Worm (Caenorhabditis elegans) whole organism, L2 larva: ENCODE results near the gene R74.2.

Source experiments
- C34F6.9 ChIP-seq: fragments of 150-350 bp; optimal IDR thresholded peaks from 2 replicates; lab custom pipeline; 2014; ENCODE audit warnings: missing biosample characterization, missing genetic modification characterization
- F13H6.1 ChIP-seq: sonication (generic microtip); optimal IDR thresholded peaks from 2 replicates; lab custom pipeline; 2016; ENCODE audit warnings: missing genetic modification characterization, missing compliant biosample characterization
- R02D3.7 ChIP-seq: fragments of 150-350 bp; optimal IDR thresholded peaks from 2 replicates; lab custom pipeline; 2014; ENCODE audit warnings: missing biosample characterization, missing genetic modification characterization
- Y55F3AM.14 ChIP-seq: fragments of 200-800 bp; sonication (Bioruptor generic); optimal IDR thresholded peaks from 2 replicates; lab custom pipeline; 2018; ENCODE audit warnings: mild to moderate bottlenecking, missing genetic modification characterization, missing compliant biosample characterization
- ZK546.5 ChIP-seq: sonication (generic microtip); optimal IDR thresholded peaks from 2 replicates; lab custom pipeline; 2017; ENCODE audit warnings: missing biosample characterization, missing genetic modification characterization
- alr-1 ChIP-seq: fragments of 150-350 bp; optimal IDR thresholded peaks from 2 replicates; lab custom pipeline; 2014; ENCODE audit warnings: missing biosample characterization, missing genetic modification characterization
- aly-2 ChIP-seq: fragments of 150-350 bp; optimal IDR thresholded peaks from 2 replicates; lab custom pipeline; 2014; ENCODE audit warnings: missing biosample characterization, missing genetic modification characterization
- ama-1 ChIP-seq: fragments of 150-350 bp; optimal IDR thresholded peaks from 2 replicates; lab custom pipeline; 2018; ENCODE audit warnings: inconsistent platforms
- blmp-1 ChIP-seq: sonication (generic microtip); optimal IDR thresholded peaks from 2 replicates; lab custom pipeline; 2017; ENCODE audit warnings: missing genetic modification characterization, mild to moderate bottlenecking, missing compliant biosample characterization, antibody characterized with exemption, moderate library complexity; ENCODE audit not compliant: insufficient read depth
- ceh-16 ChIP-seq: fragments of 150-350 bp; optimal IDR thresholded peaks from 2 replicates; lab custom pipeline; 2014; ENCODE audit warnings: missing biosample characterization, missing genetic modification characterization
- ceh-82 ChIP-seq: fragments of 150-350 bp; optimal IDR thresholded peaks from 2 replicates; lab custom pipeline; 2014; ENCODE audit warnings: missing biosample characterization, missing genetic modification characterization
- crh-2 ChIP-seq: sonication (generic microtip); optimal IDR thresholded peaks from 2 replicates; lab custom pipeline; 2017; ENCODE audit warnings: missing biosample characterization, missing genetic modification characterization
- dmd-4 ChIP-seq: sonication (generic microtip); optimal IDR thresholded peaks from 2 replicates; lab custom pipeline; 2017; ENCODE audit warnings: missing biosample characterization, missing genetic modification characterization
- egl-27 ChIP-seq: sonication (generic microtip); optimal IDR thresholded peaks from 3 replicates; lab custom pipeline; 2017; ENCODE audit warnings: missing biosample characterization, missing genetic modification reagents, missing genetic modification characterization
- elt-1 ChIP-seq: fragments of 150-350 bp; optimal IDR thresholded peaks from 2 replicates; lab custom pipeline; 2014; ENCODE audit warnings: missing biosample characterization, missing genetic modification characterization
- elt-3 ChIP-seq: sonication (generic microtip); optimal IDR thresholded peaks from 2 replicates; lab custom pipeline; 2017; ENCODE audit warnings: missing biosample characterization, missing genetic modification characterization
- fos-1 ChIP-seq: fragments of 150-350 bp; optimal IDR thresholded peaks from 2 replicates; lab custom pipeline; 2014; ENCODE audit warnings: missing biosample characterization, missing genetic modification characterization
- gmeb-1 ChIP-seq: fragments of 150-350 bp; optimal IDR thresholded peaks from 2 replicates; lab custom pipeline; 2014; ENCODE audit warnings: missing biosample characterization, missing genetic modification characterization
- lin-11 ChIP-seq: fragments of 150-350 bp; sonication (generic microtip); optimal IDR thresholded peaks from 2 replicates; lab custom pipeline; 2014; ENCODE audit warnings: missing biosample characterization, missing genetic modification characterization, inconsistent platforms, mixed read lengths
- lin-13 ChIP-seq: fragments of 150-350 bp; optimal IDR thresholded peaks from 2 replicates; lab custom pipeline; 2014; ENCODE audit warnings: missing biosample characterization, missing genetic modification reagents, missing genetic modification characterization
- lin-39 ChIP-seq: fragments of 150-350 bp; optimal IDR thresholded peaks from 2 replicates; lab custom pipeline; 2014; ENCODE audit warnings: missing biosample characterization, missing genetic modification reagents, missing genetic modification characterization
- lsy-2 ChIP-seq, 2 experiments: fragments of 150-350 bp in 1 of 2; sonication (generic microtip) in 1 of 2; optimal IDR thresholded peaks; 2 replicates each; lab custom pipeline; 2014 to 2017; ENCODE audit warnings: missing biosample characterization in 2 of 2, missing genetic modification characterization in 2 of 2
- mab-5 ChIP-seq: fragments of 150-350 bp; optimal IDR thresholded peaks from 2 replicates; lab custom pipeline; 2014; ENCODE audit warnings: missing biosample characterization, missing genetic modification characterization
- mbf-1 ChIP-seq: sonication (generic microtip); optimal IDR thresholded peaks from 2 replicates; lab custom pipeline; 2017; ENCODE audit warnings: missing biosample characterization, missing genetic modification characterization
- mdl-1 ChIP-seq, 2 experiments: fragments of 150-350 bp in 1 of 2; sonication (generic microtip) in 1 of 2; optimal IDR thresholded peaks; 2 replicates each; lab custom pipeline; 2017; ENCODE audit warnings: missing biosample characterization in 2 of 2, missing genetic modification characterization in 2 of 2
- nhr-10 ChIP-seq: sonication (generic microtip); optimal IDR thresholded peaks from 2 replicates; lab custom pipeline; 2017; ENCODE audit warnings: missing biosample characterization, missing genetic modification characterization
- nhr-11 ChIP-seq: fragments of 150-350 bp; optimal IDR thresholded peaks from 2 replicates; lab custom pipeline; 2014; ENCODE audit warnings: missing biosample characterization, missing genetic modification characterization
- nhr-12 ChIP-seq: fragments of 150-350 bp; optimal IDR thresholded peaks from 2 replicates; lab custom pipeline; 2014; ENCODE audit warnings: missing biosample characterization, missing genetic modification characterization
- nhr-129 ChIP-seq: fragments of 150-350 bp; optimal IDR thresholded peaks from 2 replicates; lab custom pipeline; 2014; ENCODE audit warnings: missing biosample characterization, missing genetic modification characterization
- nhr-21 ChIP-seq: fragments of 150-350 bp; optimal IDR thresholded peaks from 2 replicates; lab custom pipeline; 2014; ENCODE audit warnings: missing biosample characterization, missing genetic modification characterization
- nhr-23 ChIP-seq: fragments of 150-350 bp; optimal IDR thresholded peaks from 2 replicates; lab custom pipeline; 2014; ENCODE audit warnings: missing biosample characterization, missing genetic modification reagents, missing genetic modification characterization
- nhr-237 ChIP-seq: fragments of 150-350 bp; optimal IDR thresholded peaks from 2 replicates; lab custom pipeline; 2014; ENCODE audit warnings: missing biosample characterization, missing genetic modification characterization
- nhr-25 ChIP-seq: fragments of 150-350 bp; sonication (generic microtip); optimal IDR thresholded peaks from 3 replicates; lab custom pipeline; 2014; ENCODE audit warnings: missing biosample characterization, missing genetic modification characterization
- nhr-6 ChIP-seq: fragments of 150-350 bp; optimal IDR thresholded peaks from 2 replicates; lab custom pipeline; 2014; ENCODE audit warnings: missing biosample characterization, missing genetic modification characterization
- nhr-77 ChIP-seq: fragments of 150-350 bp; optimal IDR thresholded peaks from 2 replicates; lab custom pipeline; 2014; ENCODE audit warnings: missing biosample characterization, missing genetic modification characterization
- peb-1 ChIP-seq: fragments of 150-350 bp; optimal IDR thresholded peaks from 2 replicates; lab custom pipeline; 2014; ENCODE audit warnings: missing biosample characterization, missing genetic modification characterization
- sem-4 ChIP-seq: fragments of 150-350 bp; optimal IDR thresholded peaks from 2 replicates; lab custom pipeline; 2014; ENCODE audit warnings: missing biosample characterization, missing genetic modification reagents, missing genetic modification characterization
- skn-1 ChIP-seq: sonication (generic microtip); optimal IDR thresholded peaks from 2 replicates; lab custom pipeline; 2017; ENCODE audit warnings: missing biosample characterization, missing genetic modification characterization
- sma-3 ChIP-seq: sonication (generic microtip); optimal IDR thresholded peaks from 2 replicates; lab custom pipeline; 2016; ENCODE audit warnings: missing genetic modification reagents, missing genetic modification characterization, missing compliant biosample characterization
- sma-9 ChIP-seq, 2 experiments: fragments of 150-350 bp in 1 of 2; sonication (generic microtip) in 1 of 2; optimal IDR thresholded peaks; 2 replicates each; lab custom pipeline; 2014 to 2016; ENCODE audit warnings: missing genetic modification characterization in 2 of 2, mild to moderate bottlenecking in 1 of 2, missing biosample characterization in 1 of 2, missing compliant biosample characterization in 1 of 2, missing genetic modification reagents in 1 of 2, moderate library complexity in 1 of 2
- snpc-4 ChIP-seq: fragments of 150-350 bp; optimal IDR thresholded peaks from 2 replicates; lab custom pipeline; 2014; ENCODE audit warnings: missing biosample characterization, missing genetic modification characterization
- unc-39 ChIP-seq: fragments of 150-350 bp; optimal IDR thresholded peaks from 2 replicates; lab custom pipeline; 2014; ENCODE audit warnings: missing biosample characterization, missing genetic modification characterization
- unc-55 ChIP-seq: fragments of 150-350 bp; sonication (generic microtip); optimal IDR thresholded peaks from 3 replicates; lab custom pipeline; 2014; ENCODE audit warnings: missing biosample characterization, missing genetic modification reagents, missing genetic modification characterization
- unc-62 ChIP-seq: fragments of 150-350 bp; optimal IDR thresholded peaks from 2 replicates; lab custom pipeline; 2014; ENCODE audit warnings: missing biosample characterization, missing genetic modification reagents, missing genetic modification characterization
- zag-1 ChIP-seq: fragments of 150-350 bp; optimal IDR thresholded peaks from 2 replicates; lab custom pipeline; 2014; ENCODE audit warnings: missing biosample characterization, missing genetic modification characterization
- ztf-1 ChIP-seq: fragments of 200-800 bp; sonication (Bioruptor generic); conservative IDR thresholded peaks from 2 replicates; pipeline ENCODE4 v1.3.6; 2022; ENCODE audit warnings: missing genetic modification characterization, missing compliant biosample characterization
- ztf-11 ChIP-seq: sonication (generic microtip); optimal IDR thresholded peaks from 2 replicates; lab custom pipeline; 2017; ENCODE audit warnings: missing biosample characterization, missing genetic modification characterization
- ztf-4 ChIP-seq: fragments of 150-350 bp; optimal IDR thresholded peaks from 2 replicates; lab custom pipeline; 2014; ENCODE audit warnings: missing biosample characterization, missing genetic modification characterization

The R74.2 gene

DNA sequence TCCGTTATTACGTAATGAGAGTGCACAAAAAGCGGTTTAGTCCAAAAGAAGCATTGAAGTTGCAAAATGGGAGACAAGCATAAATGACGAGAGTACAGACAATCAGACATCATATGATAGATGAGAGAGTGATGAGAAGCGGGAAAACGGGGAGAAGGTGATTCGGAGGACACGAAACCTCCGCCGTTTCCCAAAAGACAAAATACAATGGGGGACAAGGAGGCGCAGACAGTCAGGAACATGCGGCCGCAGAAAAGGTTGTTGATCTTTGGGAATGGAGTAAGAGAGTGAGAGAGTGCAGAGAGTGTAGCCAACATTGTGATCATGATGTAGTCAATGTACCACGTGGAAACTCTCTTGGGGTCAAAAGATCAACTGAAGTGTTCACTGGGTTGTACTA, 49.7 kb downstream of the R74.2 start:
- TF ChIP-seq zag-1 (tag; lab: Kevin White, UChicago) (peak; percentile 61), nhr-23 (tag; lab: Kevin White, UChicago) (no peak), blmp-1 (peak; percentile 91), sma-9 (GFP tag; optimal IDR thresholded peaks at IDR 0.05; lab: Kevin White, UChicago) (peak; percentile 99), sma-9 (tag; optimal IDR thresholded peaks at IDR 0.05; lab: Kevin White, UChicago) (peak; percentile 37), snpc-4 (peak; percentile 25), lin-39 (tag; lab: Kevin White, UChicago) (no peak), peb-1 (tag; lab: Kevin White, UChicago) (no peak), nhr-21 (peak; percentile 98), unc-62 (GFP tag; lab: Kevin White, UChicago) (peak; percentile 6), crh-2 (tag; lab: Kevin White, UChicago) (peak; percentile 97), F13H6.1 (tag; lab: Kevin White, UChicago) (peak; percentile 99), ztf-11 (no peak), lin-11 (tag; lab: Kevin White, UChicago) (peak; percentile 74), C34F6.9 (tag; lab: Kevin White, UChicago) (peak; percentile 94), nhr-77 (tag; lab: Kevin White, UChicago) (no peak), alr-1 (tag; lab: Kevin White, UChicago) (no peak), unc-55 (peak; percentile 86), ama-1 (no peak), aly-2 (tag; lab: Kevin White, UChicago) (no peak), nhr-12 (tag; lab: Kevin White, UChicago) (no peak), ceh-82 (tag; lab: Kevin White, UChicago) (no peak), nhr-6 (tag; lab: Kevin White, UChicago) (peak; percentile 87), mdl-1 (tag; optimal IDR thresholded peaks at IDR 0.05; lab: Kevin White, UChicago) (peak; percentile 90 to 97), fos-1 (tag; lab: Kevin White, UChicago) (peak; percentile 96), nhr-11 (peak; percentile 84), nhr-10 (tag; lab: Kevin White, UChicago) (peak; percentile 65), ZK546.5 (tag; lab: Kevin White, UChicago) (no peak), egl-27 (tag; lab: Kevin White, UChicago) (peak; percentile 91), unc-39 (no peak), lsy-2 (tag; optimal IDR thresholded peaks at IDR 0.05; lab: Kevin White, UChicago) (peak; percentile 57 to 89), R02D3.7 (no peak), mab-5 (tag; lab: Kevin White, UChicago) (peak; percentile 58), nhr-237 (tag; lab: Kevin White, UChicago) (no peak), ztf-4 (tag; lab: Kevin White, UChicago) (peak; percentile 91), ztf-1 (no peak), lin-13 (GFP tag; lab: Kevin White, UChicago) (peak; percentile 84), gmeb-1 (tag; lab: Kevin White, UChicago) (peak; percentile 80), dmd-4 (no peak), mbf-1 (no peak), nhr-25 (tag; lab: Kevin White, UChicago) (peak; percentile 94), nhr-129 (tag; lab: Kevin White, UChicago) (peak; percentile 97), elt-1 (tag; lab: Kevin White, UChicago) (no peak), sma-3 (GFP tag; lab: Kevin White, UChicago) (peak; percentile 93), skn-1 (peak; percentile 5), Y55F3AM.14 (GFP tag; lab: Kevin White, UChicago) (peak; percentile 79), sem-4 (tag; lab: Kevin White, UChicago) (peak; percentile 92), elt-3 (no peak), ceh-16 (peak; percentile 41)
- TF ChIP-seq, all 48 proteins: peak for 29
